Worm (Caenorhabditis elegans) whole organism, L4 larva: ENCODE results near the gene tni-4.
"Not testable (repeated sequence)": the region's sequence is repeated elsewhere in the genome, so short reads cannot be mapped to it uniquely, and the experiment has no call there.

Experiments
- D1046.2 ChIP-seq: fragments of 200-800 bp; sonication (Bioruptor generic); IDR thresholded peaks from 2 replicates; pipeline ENCODE4 v1.3.6; 2022; ENCODE audit warnings: missing genetic modification characterization, missing compliant biosample characterization
- F26F4.8 ChIP-seq: fragments of 200-800 bp; sonication (Bioruptor generic); conservative IDR thresholded peaks from 2 replicates; pipeline ENCODE4 v1.3.6; 2022; ENCODE audit warnings: missing genetic modification characterization, missing compliant biosample characterization
- R02D3.7 ChIP-seq: fragments of 150-350 bp; sonication (generic microtip); optimal IDR thresholded peaks from 3 replicates; lab custom pipeline; 2014; ENCODE audit warnings: missing biosample characterization, missing genetic modification characterization
- T20F7.1 ChIP-seq: fragments of 200-800 bp; sonication (Bioruptor generic); optimal IDR thresholded peaks from 2 replicates; lab custom pipeline; 2018; ENCODE audit warnings: mild to moderate bottlenecking, missing genetic modification characterization, missing compliant biosample characterization
- T26A8.4 ChIP-seq: fragments of 200-800 bp; sonication (Bioruptor generic); IDR thresholded peaks from 2 replicates; pipeline ENCODE4 v1.3.6; 2022; ENCODE audit warnings: missing genetic modification characterization, missing compliant biosample characterization
- Y75B8A.6 ChIP-seq: fragments of 200-800 bp; sonication (Bioruptor generic); IDR thresholded peaks from 2 replicates; pipeline ENCODE4 v1.3.6; 2022; ENCODE audit warnings: missing genetic modification reagents, missing genetic modification characterization, missing compliant biosample characterization
- ama-1 ChIP-seq: fragments of 150-350 bp; optimal IDR thresholded peaks from 2 replicates; lab custom pipeline; 2014; ENCODE audit warnings: inconsistent platforms, mixed read lengths
- arid-1 ChIP-seq: fragments of 200-800 bp; sonication (Bioruptor generic); conservative IDR thresholded peaks from 2 replicates; pipeline ENCODE4 v1.3.6; 2022; ENCODE audit warnings: missing genetic modification reagents, missing genetic modification characterization, missing compliant biosample characterization
- attf-4 ChIP-seq: sonication (generic microtip); optimal IDR thresholded peaks from 3 replicates; lab custom pipeline; 2017; ENCODE audit warnings: missing biosample characterization, missing genetic modification characterization
- ceh-44 ChIP-seq: fragments of 200-800 bp; sonication (Bioruptor generic); IDR thresholded peaks from 2 replicates; pipeline ENCODE4 v1.3.6; 2022; ENCODE audit warnings: missing genetic modification reagents, missing genetic modification characterization, missing compliant biosample characterization
- ces-1 ChIP-seq: fragments of 150-350 bp; sonication (generic microtip); optimal IDR thresholded peaks from 4 replicates; lab custom pipeline; 2014; ENCODE audit warnings: missing biosample characterization, missing genetic modification reagents, missing genetic modification characterization
- daf-16 ChIP-seq, 3 experiments: sonication (generic microtip); optimal IDR thresholded peaks; 2 replicates each; lab custom pipeline; 2016 to 2017; ENCODE audit warnings: missing genetic modification characterization in 3 of 3, missing genetic modification reagents in 3 of 3, mild to moderate bottlenecking in 2 of 3, missing compliant biosample characterization in 2 of 3, missing biosample characterization in 1 of 3, moderate library complexity in 1 of 3
- dmd-8 ChIP-seq: fragments of 200-800 bp; sonication (Bioruptor generic); IDR thresholded peaks from 2 replicates; pipeline ENCODE4 v1.3.6; 2022; ENCODE audit warnings: missing genetic modification characterization, missing compliant biosample characterization
- duxl-1 ChIP-seq: sonication (generic microtip); optimal IDR thresholded peaks from 2 replicates; lab custom pipeline; 2016; ENCODE audit warnings: mild to moderate bottlenecking, missing genetic modification characterization, moderate library complexity, missing compliant biosample characterization; ENCODE audit not compliant: poor library complexity
- dve-1 ChIP-seq: sonication (generic microtip); optimal IDR thresholded peaks from 2 replicates; lab custom pipeline; 2017; ENCODE audit warnings: antibody characterized with exemption, mild to moderate bottlenecking, missing genetic modification characterization, missing compliant biosample characterization; ENCODE audit not compliant: insufficient read depth
- egl-27 ChIP-seq: sonication (generic microtip); optimal IDR thresholded peaks from 3 replicates; lab custom pipeline; 2017; ENCODE audit warnings: missing biosample characterization, missing genetic modification reagents, missing genetic modification characterization
- fkh-10 ChIP-seq: fragments of 150-350 bp; optimal IDR thresholded peaks from 2 replicates; lab custom pipeline; 2014; ENCODE audit warnings: missing biosample characterization, missing genetic modification reagents, missing genetic modification characterization
- fos-1 ChIP-seq: fragments of 150-350 bp; optimal IDR thresholded peaks from 2 replicates; lab custom pipeline; 2014; ENCODE audit warnings: missing biosample characterization, missing genetic modification characterization
- hlh-11 ChIP-seq: fragments of 200-800 bp; sonication (Bioruptor generic); optimal IDR thresholded peaks from 2 replicates; lab custom pipeline; 2018; ENCODE audit warnings: mild to moderate bottlenecking, missing genetic modification characterization, missing compliant biosample characterization
- hmg-1.1 ChIP-seq: fragments of 200-800 bp; sonication (Bioruptor generic); IDR thresholded peaks from 2 replicates; pipeline ENCODE4 v1.3.6; 2022; ENCODE audit warnings: missing genetic modification reagents, missing genetic modification characterization, missing compliant biosample characterization
- lin-1 ChIP-seq: fragments of 200-800 bp; sonication (Bioruptor generic); IDR thresholded peaks from 2 replicates; pipeline ENCODE4 v1.3.6; 2022; ENCODE audit warnings: missing genetic modification reagents, missing genetic modification characterization, missing compliant biosample characterization
- lin-13 ChIP-seq: fragments of 150-350 bp; optimal IDR thresholded peaks from 2 replicates; lab custom pipeline; 2014; ENCODE audit warnings: missing biosample characterization, missing genetic modification reagents, missing genetic modification characterization
- lin-29 ChIP-seq: fragments of 200-800 bp; sonication (Bioruptor generic); IDR thresholded peaks from 2 replicates; pipeline ENCODE4 v1.3.6; 2022; ENCODE audit warnings: missing genetic modification reagents, missing genetic modification characterization, missing compliant biosample characterization
- lin-39 ChIP-seq: fragments of 150-350 bp; optimal IDR thresholded peaks from 2 replicates; lab custom pipeline; 2014; ENCODE audit warnings: missing biosample characterization, missing genetic modification reagents, missing genetic modification characterization
- lsy-2 ChIP-seq, 2 experiments: fragments of 150-350 bp in 1 of 2; sonication (generic microtip) in 1 of 2; optimal IDR thresholded peaks; 2 replicates each; lab custom pipeline; 2014 to 2017; ENCODE audit warnings: missing biosample characterization in 2 of 2, missing genetic modification characterization in 2 of 2
- madf-5 ChIP-seq, 2 experiments: fragments of 200-800 bp; sonication (Bioruptor generic); IDR thresholded peaks; 2 replicates each; pipeline ENCODE4 v1.3.6; 2022; ENCODE audit warnings: missing compliant biosample characterization in 2 of 2, missing genetic modification characterization in 2 of 2
- mdl-1 ChIP-seq, 2 experiments: fragments of 150-350 bp in 1 of 2; sonication (generic microtip) in 1 of 2; optimal IDR thresholded peaks; 2 replicates each; lab custom pipeline; 2014 to 2017; ENCODE audit warnings: missing biosample characterization in 2 of 2, missing genetic modification characterization in 2 of 2
- mep-1 ChIP-seq: fragments of 150-350 bp; sonication (generic microtip); optimal IDR thresholded peaks from 3 replicates; lab custom pipeline; 2014; ENCODE audit warnings: missing biosample characterization, missing genetic modification characterization
- mxl-3 ChIP-seq: fragments of 200-800 bp; sonication (Bioruptor generic); optimal IDR thresholded peaks from 2 replicates; lab custom pipeline; 2018; ENCODE audit warnings: mild to moderate bottlenecking, missing genetic modification characterization, missing compliant biosample characterization
- nhr-111 ChIP-seq: fragments of 200-800 bp; sonication (Bioruptor generic); optimal IDR thresholded peaks from 2 replicates; lab custom pipeline; 2018; ENCODE audit warnings: mild to moderate bottlenecking, missing genetic modification characterization, missing compliant biosample characterization
- nhr-237 ChIP-seq: sonication (generic microtip); optimal IDR thresholded peaks from 2 replicates; lab custom pipeline; 2017; ENCODE audit warnings: missing biosample characterization, missing genetic modification characterization
- nhr-77 ChIP-seq: fragments of 150-350 bp; optimal IDR thresholded peaks from 2 replicates; lab custom pipeline; 2014; ENCODE audit warnings: missing biosample characterization, missing genetic modification characterization
- saeg-2 ChIP-seq: fragments of 200-800 bp; sonication (Bioruptor generic); IDR thresholded peaks from 2 replicates; pipeline ENCODE4 v1.3.6; 2022; ENCODE audit warnings: missing genetic modification reagents, missing genetic modification characterization, missing compliant biosample characterization
- sdz-12 ChIP-seq: fragments of 200-800 bp; sonication (Bioruptor generic); optimal IDR thresholded peaks from 2 replicates; lab custom pipeline; 2018; ENCODE audit warnings: mild to moderate bottlenecking, missing genetic modification characterization, missing compliant biosample characterization
- snpc-4 ChIP-seq: fragments of 150-350 bp; optimal IDR thresholded peaks from 2 replicates; lab custom pipeline; 2014; ENCODE audit warnings: missing biosample characterization, missing genetic modification characterization
- spr-1 ChIP-seq: sonication (generic microtip); optimal IDR thresholded peaks from 2 replicates; lab custom pipeline; 2016; ENCODE audit warnings: mild to moderate bottlenecking, missing genetic modification characterization, missing compliant biosample characterization
- spr-3 ChIP-seq: fragments of 200-800 bp; sonication (Bioruptor generic); optimal IDR thresholded peaks from 2 replicates; lab custom pipeline; 2018; ENCODE audit warnings: mild to moderate bottlenecking, missing genetic modification characterization, missing compliant biosample characterization
- unc-130 ChIP-seq: sonication (generic microtip); optimal IDR thresholded peaks from 2 replicates; lab custom pipeline; 2016; ENCODE audit warnings: missing genetic modification reagents, missing genetic modification characterization, missing compliant biosample characterization
- unc-62 ChIP-seq, 3 experiments: fragments of 150-350 bp in 1 of 3; sonication (generic microtip); optimal IDR thresholded peaks in 2 of 3; peaks in 1 of 3; 1 replicate in 1 of 3; 2 replicates in 2 of 3; lab custom pipeline; 2014 to 2017; ENCODE audit warnings: missing biosample characterization in 3 of 3, missing genetic modification characterization in 3 of 3, missing genetic modification reagents in 3 of 3, missing genotype in 1 of 3
- zip-2 ChIP-seq: fragments of 150-350 bp; optimal IDR thresholded peaks from 2 replicates; lab custom pipeline; 2014; ENCODE audit warnings: missing biosample characterization, missing genetic modification characterization

tni-4 gene

ce11 chrIV:5162941-5163340 lies 41.5 kb upstream of the tni-4 start, which contains the start of the genes nspd-3 and C24D10.2:
TSS of gene nspd-3 (minus strand) at chrIV:5163041.
TSS of gene C24D10.2 (plus strand) at chrIV:5163339.
- TF ChIP-seq egl-27 (tag; lab: Kevin White, UChicago); lsy-2 (tag; optimal IDR thresholded peaks at IDR 0.05; lab: Kevin White, UChicago); mxl-3: not testable (repeated sequence)

- not testable (repeated sequence) for TF ChIP-seq madf-5 (GFP tag; IDR thresholded peaks at IDR 0.05; lab: Robert Waterston, UW); ceh-44 (GFP tag; lab: Robert Waterston, UW); dmd-8
- TF ChIP-seq, all 104 proteins: peak for 0; not testable (repeated sequence) for 104
These were observed 38.8 kb upstream of the tni-4 start, which contains the start of gene nspd-6 for ce11 chrIV:5165626-5166025. TSS of gene nspd-6 (minus strand) at chrIV:5165726.

- TF ChIP-seq nhr-237 (no peak), Y75B8A.6 (GFP tag; lab: Robert Waterston, UW) (no peak), snpc-4 (tag; lab: Kevin White, UChicago) (no peak), nhr-111 (GFP tag; lab: Kevin White, UChicago) (no peak), ces-1 (no peak), saeg-2 (no peak), D1046.2 (GFP tag; lab: Robert Waterston, UW) (no peak), duxl-1 (tag; lab: Kevin White, UChicago) (no peak), attf-4 (tag; lab: Kevin White, UChicago) (no peak), T20F7.1 (GFP tag; lab: Kevin White, UChicago) (no peak)
These were observed 38.4 kb upstream of the tni-4 start, which contains the start of gene ptp-5.1 for ce11 chrIV:5166030-5166429. TSS of gene ptp-5.1 (plus strand) at chrIV:5166330.

- TF ChIP-seq F26F4.8 (GFP tag; lab: Robert Waterston, UW) (no peak), mep-1 (tag; lab: Kevin White, UChicago) (no peak), daf-16 (GFP tag; optimal IDR thresholded peaks at IDR 0.05; lab: Kevin White, UChicago) (peak in 1 of 2 experiments; percentile 68), daf-16 (tag; optimal IDR thresholded peaks at IDR 0.05; lab: Kevin White, UChicago) (no peak), unc-62 (GFP tag; optimal IDR thresholded peaks at IDR 0.05 in 1 of 2; lab: Kevin White, UChicago) (peak in 1 of 2 experiments; percentile 83), unc-62 (tag; optimal IDR thresholded peaks at IDR 0.05; lab: Kevin White, UChicago) (no peak), hlh-11 (tag; lab: Kevin White, UChicago) (peak; percentile 21), unc-130 (GFP tag; lab: Kevin White, UChicago) (no peak), lin-1 (GFP tag; lab: Robert Waterston, UW) (no peak), spr-1 (tag; lab: Kevin White, UChicago) (no peak), fkh-10 (no peak), lin-39 (tag; lab: Kevin White, UChicago) (no peak), nhr-77 (no peak), fos-1 (tag; lab: Kevin White, UChicago) (no peak), T26A8.4 (GFP tag; lab: Robert Waterston, UW) (no peak), lin-29 (GFP tag; lab: Robert Waterston, UW) (no peak), ces-1 (no peak), hmg-1.1 (GFP tag; lab: Robert Waterston, UW) (no peak), mdl-1 (tag; optimal IDR thresholded peaks at IDR 0.05; lab: Kevin White, UChicago) (no peak), sdz-12 (GFP tag; lab: Kevin White, UChicago) (no peak), D1046.2 (GFP tag; lab: Robert Waterston, UW) (no peak), lin-13 (GFP tag; lab: Kevin White, UChicago) (no peak), arid-1 (no peak), R02D3.7 (tag; lab: Kevin White, UChicago) (no peak), ama-1 (lab: Kevin White, UChicago) (no peak), dve-1 (tag; lab: Kevin White, UChicago) (no peak), zip-2 (tag; lab: Kevin White, UChicago) (no peak), spr-3 (GFP tag; lab: Kevin White, UChicago) (no peak)
- TF ChIP-seq, all 104 proteins: peak for 3
These were observed 35.1 kb upstream of the tni-4 start for ce11 chrIV:5169335-5169734.
